Worm (Caenorhabditis elegans): ENCODE data around the gene pgp-8.

The pgp-8 gene

DNA sequence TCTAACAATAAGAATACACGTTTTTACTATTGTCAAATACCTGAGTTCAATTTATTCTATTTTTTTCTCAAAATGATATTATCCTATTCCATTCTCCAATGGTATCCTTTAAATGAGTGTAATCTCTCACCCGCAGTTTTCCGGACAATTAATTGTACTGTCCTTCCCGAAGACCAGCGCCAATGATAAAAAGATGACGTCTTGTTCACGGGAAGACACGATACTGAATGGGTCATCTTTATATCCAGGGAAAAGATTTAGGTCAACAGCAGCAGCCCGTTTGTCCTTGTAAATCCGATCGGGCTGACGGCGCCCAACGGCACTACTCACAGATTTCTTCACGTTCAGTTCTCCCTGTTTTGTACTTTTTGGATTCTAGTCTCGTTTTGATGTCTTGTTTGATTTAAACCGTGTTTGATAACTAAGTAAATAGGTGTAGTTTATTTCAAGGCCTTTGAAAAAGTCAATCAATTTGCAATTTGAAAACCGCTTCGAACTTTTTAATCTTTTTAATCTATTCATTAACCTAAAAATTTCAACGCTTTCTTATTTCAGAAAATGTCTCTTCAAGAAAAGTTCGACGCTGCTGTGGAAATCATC lies 38.6 kb upstream of the pgp-8 start, which contains the start of gene acbp-3:
acbp-3 (plus strand) TSS at position 550 of the 600 bp plus-strand sequence.
- TF ChIP-seq nhr-2 (tag; optimal IDR thresholded peaks at IDR 0.05) (no peak), nhr-76 (tag; optimal IDR thresholded peaks at IDR 0.05) (no peak), ztf-11 (tag; optimal IDR thresholded peaks at IDR 0.05) (no peak), mls-2 (tag; optimal IDR thresholded peaks at IDR 0.05) (no peak), elt-3 (tag; optimal IDR thresholded peaks at IDR 0.05) (no peak), tbx-8 (GFP tag; optimal IDR thresholded peaks at IDR 0.05) (no peak), lin-13 (tag; optimal IDR thresholded peaks at IDR 0.05) (no peak), ceh-39 (tag; optimal IDR thresholded peaks at IDR 0.05) (no peak), elt-1 (tag; optimal IDR thresholded peaks at IDR 0.05; ENCODE audit: borderline replicate concordance, insufficient read depth) (no peak), unc-120 (tag; optimal IDR thresholded peaks at IDR 0.05; ENCODE audit: poor library complexity, severe bottlenecking) (no peak), snpc-4 (tag; optimal IDR thresholded peaks at IDR 0.05) (no peak), mep-1 (tag; optimal IDR thresholded peaks at IDR 0.05) (no peak), bed-3 (GFP tag; optimal IDR thresholded peaks at IDR 0.05) (no peak), flh-1 (GFP tag; optimal IDR thresholded peaks at IDR 0.05) (no peak), zip-8 (tag; optimal IDR thresholded peaks at IDR 0.05) (no peak), drap-1 (GFP tag; optimal IDR thresholded peaks at IDR 0.05) (no peak), ceh-83 (GFP tag; optimal IDR thresholded peaks at IDR 0.05) (no peak), ham-2 (GFP tag; optimal IDR thresholded peaks at IDR 0.05) (no peak)

ce11 chrX:10901766-10902165 lies 37.5 kb upstream of the pgp-8 start:
- TF ChIP-seq snpc-4 (tag; optimal IDR thresholded peaks at IDR 0.05): no peak
- TF ChIP-seq pha-4 (tag; optimal IDR thresholded peaks at IDR 0.05): no peak
- no peak for TF ChIP-seq elt-3 (tag; optimal IDR thresholded peaks at IDR 0.05)
- no peak for TF ChIP-seq lin-13 (tag; optimal IDR thresholded peaks at IDR 0.05)
- TF ChIP-seq M03D4.4 (tag; optimal IDR thresholded peaks at IDR 0.05): no peak
- no peak for TF ChIP-seq hlh-1 (tag; optimal IDR thresholded peaks at IDR 0.05)
- no peak for TF ChIP-seq drap-1 (GFP tag; optimal IDR thresholded peaks at IDR 0.05)
- no peak for TF ChIP-seq nhr-12 (tag; optimal IDR thresholded peaks at IDR 0.05)
- TF ChIP-seq sptf-1 (tag; optimal IDR thresholded peaks at IDR 0.05): no peak
- TF ChIP-seq ces-1 (GFP tag; optimal IDR thresholded peaks at IDR 0.05): no peak
- TF ChIP-seq ceh-39 (tag; optimal IDR thresholded peaks at IDR 0.05): no peak

ce11 chrX:10900952-10901351 lies 36.7 kb upstream of the pgp-8 start:
- peak; percentile 69 for TF ChIP-seq ces-1 (GFP tag; optimal IDR thresholded peaks at IDR 0.05)
- peak; percentile 74 for TF ChIP-seq hlh-1 (tag; optimal IDR thresholded peaks at IDR 0.05)
- no peak for TF ChIP-seq ceh-43 (GFP tag; optimal IDR thresholded peaks at IDR 0.05)
- TF ChIP-seq drap-1 (GFP tag; optimal IDR thresholded peaks at IDR 0.05): peak; percentile 45
- no peak for TF ChIP-seq elt-3 (tag; optimal IDR thresholded peaks at IDR 0.05)
- TF ChIP-seq mep-1 (tag; optimal IDR thresholded peaks at IDR 0.05): peak; percentile 72
- TF ChIP-seq mls-2 (tag; optimal IDR thresholded peaks at IDR 0.05): peak; percentile 25
- peak; percentile 72 for TF ChIP-seq unc-62 (GFP tag; optimal IDR thresholded peaks at IDR 0.05)
- peak; percentile 27 for TF ChIP-seq M03D4.4 (tag; optimal IDR thresholded peaks at IDR 0.05)
- TF ChIP-seq unc-120 (tag; optimal IDR thresholded peaks at IDR 0.05; ENCODE audit: poor library complexity, severe bottlenecking): peak; percentile 86
- peak; percentile 35 for TF ChIP-seq nhr-12 (tag; optimal IDR thresholded peaks at IDR 0.05)
- TF ChIP-seq zip-8 (tag; optimal IDR thresholded peaks at IDR 0.05): no peak
- TF ChIP-seq mab-5 (tag; optimal IDR thresholded peaks at IDR 0.05): no peak
- peak; percentile 18 for TF ChIP-seq cnd-1 (tag; optimal IDR thresholded peaks at IDR 0.05)
- no peak for TF ChIP-seq elt-1 (tag; optimal IDR thresholded peaks at IDR 0.05; ENCODE audit: borderline replicate concordance, insufficient read depth)

DNA sequence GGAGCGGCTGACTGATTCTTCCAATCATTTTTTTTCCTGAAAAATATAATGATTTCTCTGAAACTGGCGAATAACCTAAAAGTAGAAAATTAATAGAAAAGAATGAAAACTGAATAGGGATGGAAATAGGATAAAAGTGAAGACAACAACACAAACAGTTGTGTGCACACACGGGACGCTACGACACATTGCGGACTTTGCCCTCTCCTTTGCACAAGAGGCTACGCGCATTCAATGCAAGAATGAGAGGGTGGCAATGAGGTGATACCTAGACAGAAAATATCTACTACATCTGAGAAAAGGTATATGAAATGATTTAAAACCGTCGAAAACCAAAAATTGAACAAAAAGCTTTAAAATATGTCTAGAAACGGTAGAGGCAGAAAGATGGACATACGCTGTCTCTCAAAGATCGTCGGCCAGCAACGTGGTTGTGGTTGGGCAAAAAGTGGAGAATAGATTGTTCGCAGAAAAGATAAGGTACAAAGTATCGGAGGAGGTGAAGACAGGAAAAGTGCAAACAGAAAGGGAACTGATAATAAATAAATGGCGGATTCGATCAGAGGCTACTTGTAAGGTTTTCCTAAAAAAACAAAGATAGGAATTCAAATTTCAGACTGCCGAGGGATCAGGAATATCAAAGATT lies 36.0 kb upstream of the pgp-8 start, which contains the start of gene suca-1:
suca-1 (minus strand) TSS at position 36 of the 646 bp plus-strand sequence.
- no peak for TF ChIP-seq nhr-2 (tag; optimal IDR thresholded peaks at IDR 0.05)
- TF ChIP-seq nhr-76 (tag; optimal IDR thresholded peaks at IDR 0.05): no peak
- TF ChIP-seq cnd-1 (tag; optimal IDR thresholded peaks at IDR 0.05): peak; percentile 55
- TF ChIP-seq ceh-83 (GFP tag; optimal IDR thresholded peaks at IDR 0.05): no peak
- no peak for TF ChIP-seq bed-3 (GFP tag; optimal IDR thresholded peaks at IDR 0.05)
- TF ChIP-seq ham-2 (GFP tag; optimal IDR thresholded peaks at IDR 0.05): no peak
- no peak for TF ChIP-seq lsy-2 (tag; optimal IDR thresholded peaks at IDR 0.05)
- peak; percentile 32 for TF ChIP-seq pha-4 (tag; optimal IDR thresholded peaks at IDR 0.05)
- no peak for TF ChIP-seq elt-1 (tag; optimal IDR thresholded peaks at IDR 0.05; ENCODE audit: borderline replicate concordance, insufficient read depth)
- TF ChIP-seq elt-3 (tag; optimal IDR thresholded peaks at IDR 0.05): no peak
- TF ChIP-seq nhr-28 (tag; optimal IDR thresholded peaks at IDR 0.05): no peak
- TF ChIP-seq drap-1 (GFP tag; optimal IDR thresholded peaks at IDR 0.05): peak; percentile 54
- no peak for TF ChIP-seq unc-39 (tag; optimal IDR thresholded peaks at IDR 0.05)
- TF ChIP-seq mls-2 (tag; optimal IDR thresholded peaks at IDR 0.05): no peak
- TF ChIP-seq hlh-1 (tag; optimal IDR thresholded peaks at IDR 0.05): peak; percentile 69
- no peak for TF ChIP-seq lin-32 (GFP tag; optimal IDR thresholded peaks at IDR 0.05)
- no peak for TF ChIP-seq sem-2 (GFP tag; optimal IDR thresholded peaks at IDR 0.05)
- TF ChIP-seq lin-13 (tag; optimal IDR thresholded peaks at IDR 0.05): peak; percentile 49
- peak; percentile 70 for TF ChIP-seq sptf-1 (tag; optimal IDR thresholded peaks at IDR 0.05)
- no peak for TF ChIP-seq ceh-43 (GFP tag; optimal IDR thresholded peaks at IDR 0.05)
- no peak for TF ChIP-seq unc-62 (GFP tag; optimal IDR thresholded peaks at IDR 0.05)
- peak; percentile 35 for TF ChIP-seq M03D4.4 (tag; optimal IDR thresholded peaks at IDR 0.05)
- TF ChIP-seq nhr-12 (tag; optimal IDR thresholded peaks at IDR 0.05): no peak
- no peak for TF ChIP-seq flh-1 (GFP tag; optimal IDR thresholded peaks at IDR 0.05)
- no peak for TF ChIP-seq ztf-11 (tag; optimal IDR thresholded peaks at IDR 0.05)
- TF ChIP-seq mep-1 (tag; optimal IDR thresholded peaks at IDR 0.05): peak; percentile 57
- no peak for TF ChIP-seq tbx-8 (GFP tag; optimal IDR thresholded peaks at IDR 0.05)
- TF ChIP-seq ces-1 (GFP tag; optimal IDR thresholded peaks at IDR 0.05): no peak
- peak; percentile 17 for TF ChIP-seq nhr-237 (tag; optimal IDR thresholded peaks at IDR 0.05)
- peak; percentile 14 for TF ChIP-seq unc-120 (tag; optimal IDR thresholded peaks at IDR 0.05; ENCODE audit: poor library complexity, severe bottlenecking)
- no peak for TF ChIP-seq snpc-4 (tag; optimal IDR thresholded peaks at IDR 0.05)
- TF ChIP-seq blmp-1 (tag; optimal IDR thresholded peaks at IDR 0.05): no peak
- no peak for TF ChIP-seq ceh-39 (tag; optimal IDR thresholded peaks at IDR 0.05)
- no peak for TF ChIP-seq zip-8 (tag; optimal IDR thresholded peaks at IDR 0.05)
- TF ChIP-seq mab-5 (tag; optimal IDR thresholded peaks at IDR 0.05): no peak

All from whole organism, mixed stage, embryonic.